Worm (Caenorhabditis elegans) whole organism, young adult: ENCODE results near the gene C53A5.11.

Experiments used
- B0019.2 ChIP-seq: fragments of 200-800 bp; sonication (Bioruptor generic); conservative IDR thresholded peaks from 2 replicates; pipeline ENCODE4 v1.3.6; 2022; ENCODE audit warnings: missing genetic modification reagents, missing genetic modification characterization, missing compliant biosample characterization
- B0261.1 ChIP-seq: sonication (generic microtip); optimal IDR thresholded peaks from 2 replicates; lab custom pipeline; 2016; ENCODE audit warnings: mild to moderate bottlenecking, missing genetic modification characterization, moderate library complexity, missing compliant biosample characterization
- B0336.3 ChIP-seq: fragments of 200-800 bp; sonication (Bioruptor generic); IDR thresholded peaks from 2 replicates; pipeline ENCODE4 v1.3.6; 2022; ENCODE audit warnings: missing genetic modification characterization, missing compliant biosample characterization
- C06A6.2 ChIP-seq: fragments of 200-800 bp; sonication (Bioruptor generic); conservative IDR thresholded peaks from 2 replicates; pipeline ENCODE4 v1.3.6; 2022; ENCODE audit warnings: missing genetic modification characterization, missing compliant biosample characterization
- C17E4.6 ChIP-seq: fragments of 200-800 bp; sonication (Bioruptor generic); IDR thresholded peaks from 2 replicates; pipeline ENCODE4 v1.3.6; 2022; ENCODE audit warnings: missing genetic modification reagents, missing genetic modification characterization, missing compliant biosample characterization
- D2030.7 ChIP-seq: fragments of 200-800 bp; sonication (Bioruptor generic); IDR thresholded peaks from 2 replicates; pipeline ENCODE4 v1.3.6; 2022; ENCODE audit warnings: missing genetic modification reagents, missing genetic modification characterization, missing compliant biosample characterization
- F10E7.11 ChIP-seq: sonication (generic microtip); optimal IDR thresholded peaks from 2 replicates; lab custom pipeline; 2017; ENCODE audit warnings: mild to moderate bottlenecking, missing genetic modification characterization, moderate library complexity, missing compliant biosample characterization
- F22D6.2 ChIP-seq: sonication (generic microtip); optimal IDR thresholded peaks from 2 replicates; lab custom pipeline; 2016; ENCODE audit warnings: mild to moderate bottlenecking, missing genetic modification characterization, missing compliant biosample characterization
- F39B2.1 ChIP-seq: fragments of 200-800 bp; sonication (Bioruptor generic); IDR thresholded peaks from 2 replicates; pipeline ENCODE4 v1.3.6; 2022; ENCODE audit warnings: missing genetic modification reagents, missing genetic modification characterization, missing compliant biosample characterization
- F52B5.7 ChIP-seq: sonication (generic microtip); optimal IDR thresholded peaks from 2 replicates; lab custom pipeline; 2016; ENCODE audit warnings: mild to moderate bottlenecking, missing genetic modification characterization, missing compliant biosample characterization
- T07F8.4 ChIP-seq: sonication (generic microtip); optimal IDR thresholded peaks from 2 replicates; lab custom pipeline; 2016; ENCODE audit warnings: mild to moderate bottlenecking, missing genetic modification characterization, moderate library complexity, missing compliant biosample characterization
- T26A5.8 ChIP-seq: sonication (generic microtip); optimal IDR thresholded peaks from 2 replicates; lab custom pipeline; 2016; ENCODE audit warnings: missing genetic modification characterization, missing compliant biosample characterization
- Y53F4B.3 ChIP-seq: fragments of 200-800 bp; sonication (Bioruptor generic); IDR thresholded peaks from 2 replicates; pipeline ENCODE4 v1.3.6; 2022; ENCODE audit warnings: missing genetic modification reagents, missing genetic modification characterization, missing compliant biosample characterization
- aptf-3 ChIP-seq: fragments of 200-800 bp; sonication (Bioruptor generic); IDR thresholded peaks from 2 replicates; pipeline ENCODE4 v1.3.6; 2022; ENCODE audit warnings: missing genetic modification characterization, missing compliant biosample characterization
- athp-1 ChIP-seq: sonication (generic microtip); optimal IDR thresholded peaks from 2 replicates; lab custom pipeline; 2017; ENCODE audit warnings: mild to moderate bottlenecking, missing genetic modification characterization, missing compliant biosample characterization
- attf-6 ChIP-seq: fragments of 200-800 bp; sonication (Bioruptor generic); IDR thresholded peaks from 2 replicates; pipeline ENCODE4 v1.3.6; 2022; ENCODE audit warnings: missing genetic modification reagents, missing genetic modification characterization, missing compliant biosample characterization
- ccch-3 ChIP-seq: fragments of 200-800 bp; sonication (Bioruptor generic); optimal IDR thresholded peaks from 2 replicates; lab custom pipeline; 2018; ENCODE audit warnings: mild to moderate bottlenecking, missing genetic modification characterization, missing compliant biosample characterization
- ceh-91 ChIP-seq: fragments of 200-800 bp; sonication (Bioruptor generic); IDR thresholded peaks from 2 replicates; pipeline ENCODE4 v1.3.6; 2022; ENCODE audit warnings: missing genetic modification reagents, missing genetic modification characterization, missing compliant biosample characterization
- dpff-1 ChIP-seq: sonication (generic microtip); optimal IDR thresholded peaks from 2 replicates; lab custom pipeline; 2017; ENCODE audit warnings: mild to moderate bottlenecking, missing genetic modification characterization, missing compliant biosample characterization
- dpl-1 ChIP-seq: fragments of 150-350 bp; optimal IDR thresholded peaks from 2 replicates; lab custom pipeline; 2014; ENCODE audit warnings: missing biosample characterization, missing genetic modification reagents, missing genetic modification characterization
- efl-1 ChIP-seq: fragments of 150-350 bp; optimal IDR thresholded peaks from 2 replicates; lab custom pipeline; 2014; ENCODE audit warnings: missing biosample characterization, missing genetic modification reagents, missing genetic modification characterization
- egl-18 ChIP-seq: fragments of 200-800 bp; sonication (Bioruptor generic); IDR thresholded peaks from 2 replicates; pipeline ENCODE4 v1.3.6; 2022; ENCODE audit warnings: missing genetic modification reagents, missing genetic modification characterization, missing compliant biosample characterization
- egrh-3 ChIP-seq: fragments of 200-800 bp; sonication (Bioruptor generic); IDR thresholded peaks from 2 replicates; pipeline ENCODE4 v1.3.6; 2022; ENCODE audit warnings: missing genetic modification reagents, missing genetic modification characterization, missing compliant biosample characterization
- fkh-3 ChIP-seq: sonication (generic microtip); optimal IDR thresholded peaks from 2 replicates; lab custom pipeline; 2016; ENCODE audit warnings: mild to moderate bottlenecking, missing genetic modification characterization, missing compliant biosample characterization
- hmg-1.2 ChIP-seq: fragments of 200-800 bp; sonication (Bioruptor generic); IDR thresholded peaks from 2 replicates; pipeline ENCODE4 v1.3.6; 2022; ENCODE audit warnings: missing genetic modification reagents, missing genetic modification characterization, missing compliant biosample characterization
- hrde-1 ChIP-seq: sonication (generic microtip); optimal IDR thresholded peaks from 2 replicates; lab custom pipeline; 2016; ENCODE audit warnings: missing genetic modification characterization, mild to moderate bottlenecking, missing compliant biosample characterization, moderate library complexity, missing genotype, missing genetic modification reagents, borderline replicate concordance
- hsf-1 ChIP-seq: fragments of 200-800 bp; sonication (Bioruptor generic); IDR thresholded peaks from 2 replicates; pipeline ENCODE4 v1.3.6; 2022; ENCODE audit warnings: missing genetic modification reagents, missing genetic modification characterization, missing compliant biosample characterization
- lir-1 ChIP-seq: fragments of 200-800 bp; sonication (Bioruptor generic); conservative IDR thresholded peaks from 2 replicates; pipeline ENCODE4 v1.3.6; 2022; ENCODE audit warnings: missing genetic modification reagents, missing genetic modification characterization, missing compliant biosample characterization
- madf-10 ChIP-seq: sonication (generic microtip); optimal IDR thresholded peaks from 2 replicates; lab custom pipeline; 2016; ENCODE audit warnings: mild to moderate bottlenecking, missing genetic modification characterization, missing compliant biosample characterization
- madf-3 ChIP-seq: fragments of 200-800 bp; sonication (Bioruptor generic); IDR thresholded peaks from 2 replicates; pipeline ENCODE4 v1.3.6; 2022; ENCODE audit warnings: missing genetic modification reagents, missing genetic modification characterization, missing compliant biosample characterization
- madf-6 ChIP-seq: fragments of 200-800 bp; sonication (Bioruptor generic); IDR thresholded peaks from 2 replicates; pipeline ENCODE4 v1.3.6; 2022; ENCODE audit warnings: missing genetic modification reagents, missing genetic modification characterization, missing compliant biosample characterization
- madf-8 ChIP-seq: fragments of 200-800 bp; sonication (Bioruptor generic); conservative IDR thresholded peaks from 2 replicates; pipeline ENCODE4 v1.3.6; 2022; ENCODE audit warnings: missing genetic modification reagents, missing genetic modification characterization, missing compliant biosample characterization
- nfyb-1 ChIP-seq: fragments of 200-800 bp; sonication (Bioruptor generic); IDR thresholded peaks from 2 replicates; pipeline ENCODE4 v1.3.6; 2022; ENCODE audit warnings: missing genetic modification reagents, missing genetic modification characterization, missing compliant biosample characterization
- nhr-120 ChIP-seq: fragments of 200-800 bp; sonication (Bioruptor generic); IDR thresholded peaks from 2 replicates; pipeline ENCODE4 v1.3.6; 2022; ENCODE audit warnings: missing genetic modification characterization, missing compliant biosample characterization
- repo-1 ChIP-seq: sonication (generic microtip); optimal IDR thresholded peaks from 2 replicates; lab custom pipeline; 2017; ENCODE audit warnings: mild to moderate bottlenecking, missing genetic modification characterization, missing compliant biosample characterization
- somi-1 ChIP-seq: fragments of 200-800 bp; sonication (Bioruptor generic); optimal IDR thresholded peaks from 2 replicates; lab custom pipeline; 2018; ENCODE audit warnings: mild to moderate bottlenecking, missing genetic modification characterization, missing compliant biosample characterization
- tlf-1 ChIP-seq: fragments of 200-800 bp; sonication (Bioruptor generic); optimal IDR thresholded peaks from 2 replicates; lab custom pipeline; 2018; ENCODE audit warnings: mild to moderate bottlenecking, missing genetic modification characterization, missing compliant biosample characterization
- unc-130 ChIP-seq: sonication (generic microtip); optimal IDR thresholded peaks from 2 replicates; lab custom pipeline; 2016; ENCODE audit warnings: missing genetic modification reagents, missing genetic modification characterization, missing compliant biosample characterization
- xnd-1 ChIP-seq: sonication (generic microtip); optimal IDR thresholded peaks from 2 replicates; lab custom pipeline; 2016; ENCODE audit warnings: missing genotype, missing genetic modification reagents, missing genetic modification characterization, missing compliant biosample characterization
- ztf-28 ChIP-seq: fragments of 200-800 bp; sonication (Bioruptor generic); IDR thresholded peaks from 2 replicates; pipeline ENCODE4 v1.3.6; 2022; ENCODE audit warnings: missing genetic modification reagents, missing genetic modification characterization, missing compliant biosample characterization
- ztf-3 ChIP-seq: fragments of 200-800 bp; sonication (Bioruptor generic); optimal IDR thresholded peaks from 2 replicates; lab custom pipeline; 2018; ENCODE audit warnings: mild to moderate bottlenecking, missing genetic modification characterization, missing compliant biosample characterization

C53A5.11 gene

ce11 chrV:14579619-14580018 lies 16.9 kb downstream of the C53A5.11 start, which contains the start of gene gar-3:
Gene gar-3 (minus strand): TSS chrV:14579719.
- TF ChIP-seq F22D6.2 (tag; lab: Kevin White, UChicago) (no peak), unc-130 (GFP tag; lab: Kevin White, UChicago) (no peak), nfyb-1 (GFP tag; lab: Robert Waterston, UW) (no peak), nhr-120 (GFP tag; lab: Robert Waterston, UW) (no peak), dpl-1 (no peak), T26A5.8 (tag; lab: Kevin White, UChicago) (no peak), Y53F4B.3 (GFP tag; lab: Robert Waterston, UW) (no peak), lir-1 (GFP tag; lab: Robert Waterston, UW) (no peak), F39B2.1 (GFP tag; lab: Robert Waterston, UW) (no peak), B0019.2 (no peak), F52B5.7 (tag; lab: Kevin White, UChicago) (no peak), aptf-3 (GFP tag; lab: Robert Waterston, UW) (no peak), xnd-1 (tag; lab: Kevin White, UChicago) (no peak), hsf-1 (GFP tag; lab: Robert Waterston, UW) (no peak), attf-6 (GFP tag; lab: Robert Waterston, UW) (no peak), madf-10 (tag; lab: Kevin White, UChicago) (no peak), repo-1 (tag; lab: Kevin White, UChicago) (no peak), dpff-1 (no peak)

DNA sequence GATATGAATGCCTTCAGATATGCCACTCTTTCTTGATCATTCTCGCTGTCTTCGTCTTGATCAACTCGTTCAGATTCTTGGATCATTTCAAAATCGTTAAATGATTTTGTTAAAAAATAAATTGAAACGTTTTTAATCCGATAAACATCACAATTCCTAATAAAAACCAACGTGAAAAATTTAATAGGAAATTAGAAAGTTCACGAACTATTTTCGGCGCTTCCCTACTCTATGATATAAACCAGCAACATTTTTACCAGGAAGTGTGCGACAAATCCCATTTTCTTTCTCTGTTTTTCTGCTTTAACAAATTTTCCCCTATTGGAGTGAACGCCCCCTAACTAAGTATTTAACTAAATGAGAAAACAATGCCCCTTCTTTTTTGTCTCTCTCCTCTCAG lies 22.7 kb downstream of the C53A5.11 start, which contains the start of gene Y40H4A.2:
Gene Y40H4A.2 (minus strand): TSS at position 101 of the 400 bp plus-strand sequence.
- TF ChIP-seq madf-6 (GFP tag; lab: Robert Waterston, UW) (no peak), hrde-1 (tag; lab: Kevin White, UChicago) (no peak), C06A6.2 (GFP tag; lab: Robert Waterston, UW) (no peak), egrh-3 (GFP tag; lab: Robert Waterston, UW) (no peak), ccch-3 (GFP tag; lab: Kevin White, UChicago) (no peak), tlf-1 (GFP tag; lab: Kevin White, UChicago) (no peak), athp-1 (tag; lab: Kevin White, UChicago) (no peak), F10E7.11 (no peak), madf-3 (GFP tag; lab: Robert Waterston, UW) (no peak), T07F8.4 (tag; lab: Kevin White, UChicago) (no peak), aptf-3 (GFP tag; lab: Robert Waterston, UW) (no peak)

- TF ChIP-seq ztf-3 (GFP tag; lab: Kevin White, UChicago) (no peak), ccch-3 (GFP tag; lab: Kevin White, UChicago) (no peak), egl-18 (no peak), hrde-1 (tag; lab: Kevin White, UChicago) (no peak), D2030.7 (no peak), hmg-1.2 (0 out of 2 replicates have a peak, but pooled peaks have one; percentile 8), unc-130 (GFP tag; lab: Kevin White, UChicago) (no peak), ztf-28 (no peak), C17E4.6 (GFP tag; lab: Robert Waterston, UW) (no peak), xnd-1 (tag; lab: Kevin White, UChicago) (peak; percentile 47), B0336.3 (GFP tag; lab: Robert Waterston, UW) (no peak), efl-1 (GFP tag; lab: Kevin White, UChicago) (peak; percentile 38), fkh-3 (no peak), madf-8 (GFP tag; lab: Robert Waterston, UW) (peak; percentile 51), somi-1 (GFP tag; lab: Kevin White, UChicago) (no peak), madf-6 (GFP tag; lab: Robert Waterston, UW) (peak; percentile 73), Y53F4B.3 (GFP tag; lab: Robert Waterston, UW) (no peak), B0261.1 (tag; lab: Kevin White, UChicago) (no peak), ceh-91 (peak; percentile 22; the same call in 1 of the 2 replicates)
These were observed 31.4 kb downstream of the C53A5.11 start for ce11 chrV:14594103-14594502.
